Worm (Caenorhabditis elegans): ENCODE results near the gene del-9.

Gene del-9

DNA sequence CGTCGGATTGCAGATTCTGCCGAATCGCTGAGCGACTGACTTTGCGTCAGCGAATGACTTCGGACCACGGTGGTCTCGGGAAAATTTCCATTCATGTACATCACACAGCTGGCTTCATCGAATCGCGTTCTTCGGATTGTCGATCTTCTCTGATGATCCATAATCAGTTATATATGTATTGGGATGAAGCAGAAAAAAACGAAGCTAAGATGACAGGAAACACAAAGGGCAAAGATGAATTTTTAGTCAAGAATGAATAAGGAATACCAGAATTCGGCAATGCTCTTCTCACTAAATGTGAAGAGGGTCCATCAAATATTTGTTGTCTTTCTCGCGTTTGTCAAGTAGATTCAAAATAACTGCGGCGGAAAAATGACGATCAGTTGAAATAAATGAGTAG lies at the start of gene del-9:
TSS of gene del-9 (minus strand) at position 101 of the 400 bp plus-strand sequence.
- TF ChIP-seq K11D2.4 (GFP tag; IDR thresholded peaks at IDR 0.05) (no peak), hmg-20 (GFP tag; IDR thresholded peaks at IDR 0.05) (no peak)

- TF ChIP-seq ztf-26 (tag; optimal IDR thresholded peaks at IDR 0.05) (no peak), K12H6.12 (tag; optimal IDR thresholded peaks at IDR 0.05) (no peak), hlh-12 (tag; optimal IDR thresholded peaks at IDR 0.05) (no peak), ceh-91 (GFP tag; IDR thresholded peaks at IDR 0.05) (no peak), ztf-28 (GFP tag; IDR thresholded peaks at IDR 0.05) (no peak), egl-18 (GFP tag; IDR thresholded peaks at IDR 0.05) (no peak), lsl-1 (GFP tag; optimal IDR thresholded peaks at IDR 0.05) (no peak), lir-1 (GFP tag; conservative IDR thresholded peaks at IDR 0.05) (no peak), ama-1 (optimal IDR thresholded peaks at IDR 0.05) (no peak), ama-1 (GFP tag; optimal IDR thresholded peaks at IDR 0.05) (no peak), mxl-1 (tag; optimal IDR thresholded peaks at IDR 0.05) (no peak), mcd-1 (GFP tag; IDR thresholded peaks at IDR 0.05) (no peak), unc-130 (GFP tag; optimal IDR thresholded peaks at IDR 0.05) (no peak), hlh-26 (GFP tag; conservative IDR thresholded peaks at IDR 0.05) (no peak), zim-3 (tag; optimal IDR thresholded peaks at IDR 0.05) (no peak), akir-1 (GFP tag; optimal IDR thresholded peaks at IDR 0.05) (no peak)
These were observed 42.1 kb upstream of the del-9 start, which contains the start of gene R11G1.1 for ce11 chrX:3659192-3659591. R11G1.1 (plus strand) TSS chrX:3659492.

DNA sequence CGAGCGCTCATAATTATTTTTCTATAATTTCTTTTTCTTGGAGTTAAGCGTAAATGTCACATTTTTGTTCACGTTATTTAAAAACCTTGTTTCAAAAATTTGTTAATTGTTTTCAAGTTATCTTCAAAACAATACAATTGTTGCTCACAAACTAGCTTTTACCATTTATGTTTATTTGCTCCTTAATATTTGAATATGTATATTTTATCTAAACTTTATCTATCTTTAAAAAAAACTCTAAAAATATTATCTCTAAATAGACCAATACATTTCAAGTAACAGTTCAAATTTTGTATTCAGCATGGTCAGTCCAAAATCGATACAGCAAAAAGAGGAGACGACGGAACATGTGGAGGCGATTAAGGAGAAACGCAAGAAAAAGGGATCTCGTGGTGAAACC lies 38.9 kb upstream of the del-9 start, which contains the start of gene R11G1.7:
TSS of gene R11G1.7 (plus strand) at position 301 of the 400 bp plus-strand sequence.
- no peak for TF ChIP-seq athp-1 (tag; optimal IDR thresholded peaks at IDR 0.05)
- TF ChIP-seq him-1 (tag; optimal IDR thresholded peaks at IDR 0.05): no peak
- TF ChIP-seq nhr-179 (tag; optimal IDR thresholded peaks at IDR 0.05): no peak
- TF ChIP-seq rcor-1 (GFP tag; IDR thresholded peaks at IDR 0.05): no peak
- no peak for TF ChIP-seq ets-4 (GFP tag; optimal IDR thresholded peaks at IDR 0.05)
- no peak for TF ChIP-seq D2030.7 (GFP tag; IDR thresholded peaks at IDR 0.05)
- no peak for TF ChIP-seq ztf-18 (tag; optimal IDR thresholded peaks at IDR 0.05)
- TF ChIP-seq repo-1 (tag; optimal IDR thresholded peaks at IDR 0.05): no peak
- TF ChIP-seq nfya-2 (GFP tag; IDR thresholded peaks at IDR 0.05): no peak

DNA sequence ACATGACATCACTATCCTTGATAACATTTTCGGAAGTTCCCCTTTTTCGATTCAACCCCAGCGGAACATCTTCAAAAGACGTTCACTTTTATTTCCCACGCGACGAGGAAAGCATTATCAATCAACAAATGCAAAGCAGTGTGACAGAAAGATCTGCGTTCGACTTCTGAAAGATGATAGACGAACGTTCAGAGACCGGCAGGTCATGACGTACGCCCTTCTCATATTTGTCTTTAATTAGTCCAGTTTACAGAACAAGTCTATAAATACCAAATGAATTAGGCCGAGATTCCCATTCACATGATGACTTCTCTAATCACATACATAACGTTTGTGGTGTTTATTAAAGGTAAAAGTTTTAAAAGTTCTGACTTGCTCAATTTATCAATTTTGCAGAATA lies 37.5 kb upstream of the del-9 start, which contains the start of gene R11G1.11:
TSS of gene R11G1.11 (plus strand) at position 301 of the 400 bp plus-strand sequence.
- no peak for TF ChIP-seq F49E8.2 (tag; optimal IDR thresholded peaks at IDR 0.05; ENCODE audit: insufficient read depth)
- no peak for TF ChIP-seq nfya-2 (GFP tag; IDR thresholded peaks at IDR 0.05)
- no peak for TF ChIP-seq zim-3 (tag; optimal IDR thresholded peaks at IDR 0.05)
- TF ChIP-seq sdz-38 (tag; optimal IDR thresholded peaks at IDR 0.05): no peak
- no peak for TF ChIP-seq B0336.3 (GFP tag; IDR thresholded peaks at IDR 0.05)
- no peak for TF ChIP-seq hlh-12 (tag; optimal IDR thresholded peaks at IDR 0.05)
- TF ChIP-seq Y56A3A.18 (GFP tag; IDR thresholded peaks at IDR 0.05): no peak
- no peak for TF ChIP-seq lin-26 (GFP tag; IDR thresholded peaks at IDR 0.05)
- TF ChIP-seq ztf-6 (GFP tag; IDR thresholded peaks at IDR 0.05): no peak
- no peak for TF ChIP-seq snpc-1.1 (tag; optimal IDR thresholded peaks at IDR 0.05; ENCODE audit: insufficient read depth)
- no peak for TF ChIP-seq mxl-1 (tag; optimal IDR thresholded peaks at IDR 0.05)
- no peak for TF ChIP-seq Y95B8A.8 (GFP tag; IDR thresholded peaks at IDR 0.05)
- TF ChIP-seq repo-1 (tag; optimal IDR thresholded peaks at IDR 0.05): no peak

All from whole organism, young adult.